Fruit fly (Drosophila melanogaster) whole organism, embryonic: ENCODE data around the gene CG32099.

ENCODE experiments used
- CG2202 ChIP-seq: fragments of 200-800 bp; sonication (Bioruptor generic); optimal IDR thresholded peaks from 2 replicates; lab custom pipeline; 2018; ENCODE audit warnings: missing biosample characterization, mild to moderate bottlenecking, missing genetic modification characterization
- CG7372 ChIP-seq: fragments of 200-800 bp; sonication (Bioruptor generic); IDR thresholded peaks from 2 replicates; pipeline ENCODE4 v1.3.6; 2022; ENCODE audit warnings: missing biosample characterization, missing genetic modification characterization
- emc ChIP-seq: fragments of 200-800 bp; sonication (Bioruptor generic); optimal IDR thresholded peaks from 2 replicates; lab custom pipeline; 2016; ENCODE audit warnings: missing biosample characterization, missing genetic modification characterization
- mirr ChIP-seq: fragments of 200-800 bp; sonication (Bioruptor generic); optimal IDR thresholded peaks from 3 replicates; lab custom pipeline; 2018; ENCODE audit warnings: missing biosample characterization, mild to moderate bottlenecking, missing genetic modification characterization
- rib ChIP-seq: fragments of 200-800 bp; sonication (Bioruptor generic); IDR thresholded peaks from 2 replicates; pipeline ENCODE4 v1.3.6; 2022; ENCODE audit warnings: missing biosample characterization, missing genetic modification characterization

DNA sequence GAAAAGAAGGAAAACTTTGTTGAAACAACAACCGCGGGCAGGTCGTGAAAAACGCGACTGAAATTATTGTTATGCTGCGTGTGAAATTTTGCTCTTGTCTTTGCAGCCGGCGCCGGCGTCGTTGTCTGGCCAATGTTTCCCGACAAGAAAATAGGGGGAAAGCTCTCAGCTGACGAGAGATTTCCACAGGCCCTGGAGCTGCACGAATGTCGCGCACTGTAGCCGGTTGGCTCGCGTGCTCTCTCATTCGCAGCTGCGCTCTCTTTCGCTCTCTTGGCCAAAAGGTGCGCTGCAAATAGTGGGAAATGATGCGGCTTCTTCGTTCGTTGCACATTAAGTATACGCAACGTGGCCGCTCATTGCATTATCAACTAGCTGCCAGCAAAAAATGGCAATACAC, 14.6 kb downstream of the CG32099 start, which contains the start of gene CG9760:
- TF ChIP-seq rib (GFP tag; lab: Robert Waterston, UW), result no peak
- peak; percentile 66; the same call in 1 of the 2 replicates for TF ChIP-seq CG7372 (GFP tag; lab: Robert Waterston, UW)
- no peak for TF ChIP-seq CG2202
- no peak for TF ChIP-seq emc (GFP tag; lab: Kevin White, UChicago)
- no peak for TF ChIP-seq mirr (GFP tag; lab: Kevin White, UChicago)
